Worm (Caenorhabditis elegans): Measurements from ENCODE around the gene F09B9.4.

The F09B9.4 gene

DNA sequence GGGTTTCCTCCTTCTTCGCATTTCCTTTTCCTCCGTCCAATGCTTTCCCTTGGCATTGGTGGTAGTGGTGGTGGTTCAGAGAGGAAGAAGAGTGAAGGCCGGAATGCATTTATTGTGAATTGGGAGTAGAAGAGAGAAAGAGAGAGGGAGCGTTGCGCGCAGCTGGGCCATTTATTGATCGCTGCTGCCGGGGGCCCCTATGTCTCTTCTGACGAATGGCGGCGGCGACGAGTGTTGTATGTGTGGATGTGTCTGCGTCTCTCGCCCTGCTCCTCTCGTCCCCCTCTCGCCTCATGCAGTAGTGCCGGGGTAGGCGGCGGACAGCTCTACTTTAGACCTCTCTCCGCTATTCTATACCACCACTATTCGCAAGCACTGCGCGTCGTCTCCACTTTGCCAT, 13.8 kb upstream of the F09B9.4 start, which contains the start of gene unc-115:
Gene unc-115 (plus strand): TSS at position 301 of the 400 bp plus-strand sequence.
- TF ChIP-seq nhr-10 (tag; optimal IDR thresholded peaks at IDR 0.05) (no peak), C34F6.9 (tag; optimal IDR thresholded peaks at IDR 0.05) (peak; percentile 69), lin-39 (tag; optimal IDR thresholded peaks at IDR 0.05) (peak; percentile 73), unc-62 (GFP tag; optimal IDR thresholded peaks at IDR 0.05) (peak; percentile 55), F13H6.1 (tag; optimal IDR thresholded peaks at IDR 0.05) (peak; percentile 93), ztf-4 (tag; optimal IDR thresholded peaks at IDR 0.05) (peak; percentile 38), aly-2 (tag; optimal IDR thresholded peaks at IDR 0.05) (no peak), snpc-4 (tag; optimal IDR thresholded peaks at IDR 0.05) (peak; percentile 76), sma-3 (GFP tag; optimal IDR thresholded peaks at IDR 0.05) (peak; percentile 65), dmd-4 (tag; optimal IDR thresholded peaks at IDR 0.05) (no peak), crh-2 (tag; optimal IDR thresholded peaks at IDR 0.05) (peak; percentile 84), Y55F3AM.14 (GFP tag; optimal IDR thresholded peaks at IDR 0.05) (peak; percentile 40), elt-1 (tag; optimal IDR thresholded peaks at IDR 0.05) (no peak), nhr-6 (tag; optimal IDR thresholded peaks at IDR 0.05) (peak; percentile 34), elt-3 (tag; optimal IDR thresholded peaks at IDR 0.05) (no peak), R02D3.7 (tag; optimal IDR thresholded peaks at IDR 0.05) (no peak), lsy-2 (tag; optimal IDR thresholded peaks at IDR 0.05) (peak; percentile 49 to 70), nhr-12 (tag; optimal IDR thresholded peaks at IDR 0.05) (no peak), ceh-82 (tag; optimal IDR thresholded peaks at IDR 0.05) (peak; percentile 6), ama-1 (optimal IDR thresholded peaks at IDR 0.05) (no peak), peb-1 (tag; optimal IDR thresholded peaks at IDR 0.05) (peak; percentile 86), mbf-1 (tag; optimal IDR thresholded peaks at IDR 0.05) (no peak), ztf-1 (GFP tag; conservative IDR thresholded peaks at IDR 0.05) (no peak), sem-4 (tag; optimal IDR thresholded peaks at IDR 0.05) (peak; percentile 70), unc-39 (tag; optimal IDR thresholded peaks at IDR 0.05) (peak; percentile 50), zag-1 (tag; optimal IDR thresholded peaks at IDR 0.05) (peak; percentile 90), ceh-16 (tag; optimal IDR thresholded peaks at IDR 0.05) (peak; percentile 10), nhr-21 (tag; optimal IDR thresholded peaks at IDR 0.05) (peak; percentile 52), nhr-11 (tag; optimal IDR thresholded peaks at IDR 0.05) (no peak), alr-1 (tag; optimal IDR thresholded peaks at IDR 0.05) (no peak), lin-13 (GFP tag; optimal IDR thresholded peaks at IDR 0.05) (peak; percentile 52), nhr-25 (tag; optimal IDR thresholded peaks at IDR 0.05) (no peak), lin-11 (tag; optimal IDR thresholded peaks at IDR 0.05) (peak; percentile 72), gmeb-1 (tag; optimal IDR thresholded peaks at IDR 0.05) (no peak), egl-27 (tag; optimal IDR thresholded peaks at IDR 0.05) (peak; percentile 89), sma-9 (GFP tag; optimal IDR thresholded peaks at IDR 0.05) (peak; percentile 81), sma-9 (tag; optimal IDR thresholded peaks at IDR 0.05) (no peak), mab-5 (tag; optimal IDR thresholded peaks at IDR 0.05) (peak; percentile 81), ztf-11 (tag; optimal IDR thresholded peaks at IDR 0.05) (peak; percentile 28), nhr-129 (tag; optimal IDR thresholded peaks at IDR 0.05) (peak; percentile 79), blmp-1 (tag; optimal IDR thresholded peaks at IDR 0.05; ENCODE audit: insufficient read depth) (peak; percentile 76), ZK546.5 (tag; optimal IDR thresholded peaks at IDR 0.05) (no peak), unc-55 (GFP tag; optimal IDR thresholded peaks at IDR 0.05) (peak; percentile 92), nhr-23 (tag; optimal IDR thresholded peaks at IDR 0.05) (no peak), fos-1 (tag; optimal IDR thresholded peaks at IDR 0.05) (peak; percentile 37), nhr-237 (tag; optimal IDR thresholded peaks at IDR 0.05) (no peak), nhr-77 (tag; optimal IDR thresholded peaks at IDR 0.05) (no peak), mdl-1 (tag; optimal IDR thresholded peaks at IDR 0.05) (peak; percentile 63 to 79), skn-1 (tag; optimal IDR thresholded peaks at IDR 0.05) (no peak)

Measured in whole organism, L2 larva.